Worm (Caenorhabditis elegans): ENCODE results near the gene C02G6.3.

DNA sequence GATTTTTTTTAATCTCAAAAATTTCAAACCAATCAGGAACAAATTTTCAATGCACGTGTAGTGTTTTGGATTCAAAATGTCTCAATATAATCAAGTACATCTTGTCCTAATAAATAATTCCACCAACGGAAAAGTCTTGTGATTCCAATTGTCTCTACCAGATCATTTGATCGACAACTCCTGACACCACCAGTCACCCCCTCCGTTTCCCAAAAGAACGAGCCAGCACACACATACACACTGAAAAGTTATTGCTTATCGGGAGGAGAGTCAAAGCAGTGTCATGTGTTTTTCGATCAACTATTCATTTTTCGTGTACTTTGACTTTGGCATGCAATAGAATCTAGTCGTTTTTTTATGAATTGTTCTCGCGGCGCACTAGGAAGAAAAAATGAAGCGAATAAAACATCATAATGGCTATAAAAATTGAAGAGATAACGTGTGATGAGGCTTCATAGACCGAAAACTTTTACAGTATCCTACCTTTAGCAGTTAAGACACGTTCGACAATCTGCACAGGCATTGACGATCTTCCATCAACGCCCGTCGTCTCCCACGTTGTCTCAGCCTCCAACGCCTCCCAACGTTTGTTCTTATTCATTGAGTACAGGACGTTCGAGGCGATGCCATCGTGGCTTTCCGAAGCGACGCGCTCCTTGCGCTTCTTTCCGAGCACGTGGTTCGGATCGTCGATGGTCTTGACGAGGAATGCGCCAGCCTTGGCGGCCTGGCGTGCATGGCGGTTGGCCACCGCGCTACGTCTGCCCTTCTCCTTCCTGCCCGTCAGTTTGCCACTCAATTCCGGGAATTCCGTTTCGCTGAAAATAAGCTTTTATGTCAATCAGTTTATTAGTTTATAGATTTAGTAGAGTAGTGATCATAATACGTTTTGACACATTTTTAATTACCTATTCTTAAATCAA, 36.5 kb upstream of the C02G6.3 start:
- TF ChIP-seq unc-62 (GFP tag; optimal IDR thresholded peaks at IDR 0.05) (no peak), sem-2 (GFP tag; optimal IDR thresholded peaks at IDR 0.05) (no peak)
